Worm (Caenorhabditis elegans) whole organism, L3 larva: Measurements from ENCODE around the gene nape-2.

Experiments used
- R02D3.7 ChIP-seq: fragments of 150-350 bp; optimal IDR thresholded peaks from 2 replicates; lab custom pipeline; 2014; ENCODE audit warnings: missing biosample characterization, missing genetic modification characterization
- ZK546.5 ChIP-seq: sonication (generic microtip); optimal IDR thresholded peaks from 2 replicates; lab custom pipeline; 2017; ENCODE audit warnings: missing biosample characterization, missing genetic modification characterization
- ceh-16 ChIP-seq: sonication (generic microtip); optimal IDR thresholded peaks from 2 replicates; lab custom pipeline; 2017; ENCODE audit warnings: missing biosample characterization, missing genetic modification characterization
- ceh-28 ChIP-seq: fragments of 150-350 bp; optimal IDR thresholded peaks from 2 replicates; lab custom pipeline; 2014; ENCODE audit warnings: missing biosample characterization, missing genetic modification reagents, missing genetic modification characterization
- ceh-82 ChIP-seq: fragments of 150-350 bp; optimal IDR thresholded peaks from 2 replicates; lab custom pipeline; 2014; ENCODE audit warnings: missing biosample characterization, missing genetic modification characterization
- daf-12 ChIP-seq: fragments of 150-350 bp; optimal IDR thresholded peaks from 2 replicates; lab custom pipeline; 2014; ENCODE audit warnings: missing biosample characterization, missing genetic modification reagents, missing genetic modification characterization
- egl-27 ChIP-seq: sonication (generic microtip); optimal IDR thresholded peaks from 4 replicates; lab custom pipeline; 2017; ENCODE audit warnings: missing biosample characterization, missing genetic modification reagents, missing genetic modification characterization
- elt-3 ChIP-seq, 3 experiments: fragments of 150-350 bp in 1 of 3; sonication (generic microtip) in 2 of 3; optimal IDR thresholded peaks; 2 replicates in 2 of 3; 4 replicates in 1 of 3; lab custom pipeline; 2014 to 2017; ENCODE audit warnings: missing biosample characterization in 3 of 3, missing genetic modification characterization in 3 of 3
- eor-1 ChIP-seq, 2 experiments: fragments of 150-350 bp; optimal IDR thresholded peaks; 2 replicates each; lab custom pipeline; 2014 to 2018; ENCODE audit warnings: missing biosample characterization in 2 of 2, missing genetic modification characterization in 2 of 2
- fos-1 ChIP-seq: fragments of 150-350 bp; optimal IDR thresholded peaks from 2 replicates; lab custom pipeline; 2014; ENCODE audit warnings: missing biosample characterization, missing genetic modification characterization
- lin-15B ChIP-seq: fragments of 150-350 bp; optimal IDR thresholded peaks from 2 replicates; lab custom pipeline; 2014; ENCODE audit warnings: missing biosample characterization, missing genetic modification characterization
- lin-39 ChIP-seq: fragments of 150-350 bp; optimal IDR thresholded peaks from 2 replicates; lab custom pipeline; 2018; ENCODE audit warnings: missing biosample characterization, missing genetic modification reagents, missing genetic modification characterization
- mdl-1 ChIP-seq: fragments of 150-350 bp; optimal IDR thresholded peaks from 2 replicates; lab custom pipeline; 2014; ENCODE audit warnings: missing biosample characterization, missing genetic modification characterization
- nhr-12 ChIP-seq: fragments of 150-350 bp; optimal IDR thresholded peaks from 2 replicates; lab custom pipeline; 2014; ENCODE audit warnings: missing biosample characterization, missing genetic modification characterization
- nhr-23 ChIP-seq: fragments of 150-350 bp; optimal IDR thresholded peaks from 2 replicates; lab custom pipeline; 2014; ENCODE audit warnings: missing biosample characterization, missing genetic modification reagents, missing genetic modification characterization
- nhr-28 ChIP-seq: fragments of 150-350 bp; optimal IDR thresholded peaks from 2 replicates; lab custom pipeline; 2014; ENCODE audit warnings: missing biosample characterization, missing genetic modification characterization
- nhr-43 ChIP-seq: sonication (generic microtip); optimal IDR thresholded peaks from 2 replicates; lab custom pipeline; 2016; ENCODE audit warnings: mild to moderate bottlenecking, missing genetic modification characterization, missing compliant biosample characterization; ENCODE audit not compliant: poor library complexity, severe bottlenecking
- nhr-67 ChIP-seq: fragments of 150-350 bp; optimal IDR thresholded peaks from 2 replicates; lab custom pipeline; 2014; ENCODE audit warnings: missing biosample characterization, missing genetic modification characterization
- nhr-76 ChIP-seq: fragments of 150-350 bp; sonication (generic microtip); optimal IDR thresholded peaks from 5 replicates; lab custom pipeline; 2014; ENCODE audit warnings: missing biosample characterization, missing genetic modification characterization
- nhr-77 ChIP-seq: fragments of 150-350 bp; optimal IDR thresholded peaks from 2 replicates; lab custom pipeline; 2014; ENCODE audit warnings: missing biosample characterization, missing genetic modification characterization
- pha-4 ChIP-seq: fragments of 150-350 bp; optimal IDR thresholded peaks from 2 replicates; lab custom pipeline; 2014; ENCODE audit warnings: missing biosample characterization, missing genetic modification reagents, missing genetic modification characterization
- pqm-1 ChIP-seq: fragments of 150-350 bp; optimal IDR thresholded peaks from 2 replicates; lab custom pipeline; 2017; ENCODE audit warnings: missing biosample characterization, missing genetic modification characterization, inconsistent platforms
- sea-2 ChIP-seq: fragments of 150-350 bp; sonication (generic microtip); optimal IDR thresholded peaks from 4 replicates; lab custom pipeline; 2014; ENCODE audit warnings: missing biosample characterization, missing genetic modification reagents, missing genetic modification characterization
- skn-1 ChIP-seq: fragments of 150-350 bp; optimal IDR thresholded peaks from 2 replicates; lab custom pipeline; 2014; ENCODE audit warnings: missing biosample characterization, missing genetic modification characterization
- snpc-4 ChIP-seq: fragments of 150-350 bp; optimal IDR thresholded peaks from 2 replicates; lab custom pipeline; 2014; ENCODE audit warnings: missing biosample characterization, missing genetic modification characterization
- unc-39 ChIP-seq: sonication (generic microtip); optimal IDR thresholded peaks from 4 replicates; lab custom pipeline; 2017; ENCODE audit warnings: missing biosample characterization, missing genetic modification characterization
- unc-62 ChIP-seq: fragments of 150-350 bp; sonication (generic microtip); optimal IDR thresholded peaks from 4 replicates; lab custom pipeline; 2014; ENCODE audit warnings: missing biosample characterization, missing genetic modification reagents, missing genetic modification characterization
- ztf-11 ChIP-seq: fragments of 150-350 bp; optimal IDR thresholded peaks from 2 replicates; lab custom pipeline; 2014; ENCODE audit warnings: missing biosample characterization, missing genetic modification characterization

nape-2 gene

DNA sequence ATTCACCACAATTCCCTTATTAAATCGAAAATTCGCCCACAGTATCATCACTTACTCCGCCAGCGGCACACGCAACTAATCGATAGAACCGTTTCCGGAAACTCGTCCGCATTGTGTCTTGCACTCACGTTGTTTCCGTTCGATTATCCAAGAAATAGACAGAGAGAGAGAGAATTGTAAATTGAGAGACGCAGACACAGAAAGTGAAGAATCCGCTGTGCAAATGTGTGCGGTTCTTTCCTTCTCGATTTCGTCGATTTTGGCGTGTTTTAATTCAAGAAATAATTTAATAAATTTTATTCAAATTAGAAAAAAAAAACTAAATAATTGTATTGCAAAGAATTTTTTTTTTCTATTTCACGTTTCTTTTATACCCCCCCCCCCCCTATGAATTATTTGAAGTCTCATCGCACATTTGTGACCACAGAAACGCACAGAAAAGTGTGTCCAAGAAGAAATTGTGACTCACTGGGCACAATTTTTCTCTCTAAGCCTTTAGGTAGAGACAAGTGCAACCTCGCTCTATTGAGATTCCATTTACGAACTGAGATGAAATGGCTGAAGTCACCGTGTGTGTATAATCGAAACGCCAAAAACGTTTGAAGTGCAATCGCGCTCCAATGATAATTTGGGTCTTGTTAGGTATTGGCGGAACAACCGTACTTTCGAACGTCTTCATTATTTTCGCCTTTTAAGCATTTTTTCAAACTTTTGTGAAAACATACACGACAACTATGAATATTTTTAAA, at the start of gene nape-2:
TSS of gene nape-2 (minus strand) at position 271 of the 749 bp plus-strand sequence.
- no peak for TF ChIP-seq skn-1
- peak; percentile 23 for TF ChIP-seq lin-15B
- TF ChIP-seq lin-39 (tag; lab: Kevin White, UChicago) = peak; percentile 33
- peak; percentile 31 for TF ChIP-seq pha-4

DNA sequence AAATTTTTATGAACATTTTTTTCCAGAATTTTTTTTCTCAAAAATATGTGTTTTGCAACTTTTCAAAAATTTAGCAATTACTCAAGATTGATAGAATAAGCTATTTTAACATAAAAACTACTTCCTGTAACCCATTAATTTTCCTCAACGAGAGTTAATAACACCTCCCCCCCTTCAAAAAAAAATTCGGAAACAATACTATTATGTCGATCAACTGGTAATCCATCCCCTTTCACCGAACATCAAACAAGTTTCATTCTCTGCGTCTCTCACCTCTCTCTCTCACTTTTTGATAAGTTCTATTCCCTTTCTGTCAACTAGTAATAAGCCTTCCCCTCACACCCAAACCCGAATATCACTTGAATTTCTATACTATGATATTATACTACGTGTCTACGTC, 45.2 kb upstream of the nape-2 start, which contains the start of gene glct-6:
TSS of gene glct-6 (plus strand) at position 301 of the 400 bp plus-strand sequence.
- TF ChIP-seq ztf-11 = no peak
- no peak for TF ChIP-seq ceh-28 (tag; lab: Kevin White, UChicago)
- no peak for TF ChIP-seq nhr-67 (tag; lab: Kevin White, UChicago)
- TF ChIP-seq nhr-23 (tag; lab: Kevin White, UChicago) = no peak
- no peak for TF ChIP-seq nhr-77 (tag; lab: Kevin White, UChicago)

DNA sequence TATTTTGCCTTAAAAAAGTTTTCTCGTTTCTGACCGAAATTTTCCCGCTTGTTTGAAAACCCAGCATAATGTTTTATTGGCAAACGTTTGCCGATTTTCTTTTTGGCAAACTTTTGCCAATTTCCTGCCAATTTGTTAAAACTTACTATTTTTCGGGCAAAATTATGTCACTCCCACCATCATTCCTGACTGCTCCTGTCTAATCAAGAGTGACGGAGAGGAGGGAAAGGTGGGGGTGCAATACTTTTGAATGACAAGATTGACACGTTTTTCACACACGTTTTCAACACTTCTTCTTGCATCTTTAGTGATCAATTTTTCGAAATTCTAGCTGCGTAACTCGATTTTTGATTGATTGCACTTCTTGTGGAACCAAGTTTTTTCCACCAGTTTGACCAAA, 42.8 kb upstream of the nape-2 start:
- TF ChIP-seq nhr-28 (tag; lab: Kevin White, UChicago) = no peak

DNA sequence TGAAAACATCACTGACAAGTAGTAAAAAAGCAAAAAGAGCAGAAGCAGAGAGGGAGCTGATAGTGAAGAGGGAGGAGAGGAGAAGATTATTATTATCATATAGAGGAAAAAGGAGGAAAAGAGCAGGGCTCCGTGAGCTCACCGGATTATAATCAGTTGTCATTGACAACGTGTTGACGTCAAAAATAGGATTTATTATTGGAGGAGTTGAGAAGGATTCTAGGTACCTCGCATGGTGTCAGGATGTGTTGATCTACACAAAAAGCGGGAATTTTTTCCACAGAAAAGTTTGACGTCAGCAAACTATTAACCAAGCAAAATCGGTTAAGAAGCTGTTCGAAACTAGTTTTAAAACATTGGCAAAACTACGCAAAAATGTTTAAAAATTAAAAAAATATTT, 35.4 kb upstream of the nape-2 start:
- TF ChIP-seq eor-1 (tag; optimal IDR thresholded peaks at IDR 0.05; lab: Kevin White, UChicago) (no peak), nhr-43 (tag; lab: Kevin White, UChicago) (no peak), unc-39 (no peak), nhr-28 (tag; lab: Kevin White, UChicago) (no peak), egl-27 (tag; lab: Kevin White, UChicago) (no peak), nhr-12 (tag; lab: Kevin White, UChicago) (no peak), nhr-76 (tag; lab: Kevin White, UChicago) (no peak), daf-12 (tag; lab: Kevin White, UChicago) (no peak), ZK546.5 (tag; lab: Kevin White, UChicago) (no peak), skn-1 (no peak), lin-15B (no peak), unc-62 (GFP tag; lab: Kevin White, UChicago) (no peak), elt-3 (tag; optimal IDR thresholded peaks at IDR 0.05; lab: Kevin White, UChicago) (no peak)
- TF ChIP-seq, all 47 proteins: peak for 0

DNA sequence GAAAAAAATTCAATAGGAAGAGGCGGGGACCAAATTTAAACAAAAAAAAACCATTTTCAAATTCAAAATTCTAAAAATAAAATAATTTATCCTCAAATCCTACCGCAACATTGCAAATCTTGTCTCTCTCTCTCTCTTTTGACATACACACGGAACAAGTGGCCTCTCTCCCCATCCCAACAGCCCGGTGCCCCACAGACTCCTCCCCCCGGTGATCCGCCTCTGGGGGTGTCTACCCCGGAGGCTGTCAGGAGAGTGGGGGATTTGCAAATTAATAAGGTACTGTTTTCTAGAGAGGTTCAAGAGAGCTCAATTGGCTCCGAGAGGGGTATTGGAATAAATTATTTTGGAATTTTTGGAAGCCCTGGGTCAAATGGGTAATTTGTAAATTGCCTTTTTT, 29.0 kb upstream of the nape-2 start:
- no peak for TF ChIP-seq ceh-82
- TF ChIP-seq ceh-16 (tag; lab: Kevin White, UChicago) = no peak
- no peak for TF ChIP-seq pqm-1 (tag; lab: Kevin White, UChicago)
- TF ChIP-seq nhr-76 (tag; lab: Kevin White, UChicago) = no peak

DNA sequence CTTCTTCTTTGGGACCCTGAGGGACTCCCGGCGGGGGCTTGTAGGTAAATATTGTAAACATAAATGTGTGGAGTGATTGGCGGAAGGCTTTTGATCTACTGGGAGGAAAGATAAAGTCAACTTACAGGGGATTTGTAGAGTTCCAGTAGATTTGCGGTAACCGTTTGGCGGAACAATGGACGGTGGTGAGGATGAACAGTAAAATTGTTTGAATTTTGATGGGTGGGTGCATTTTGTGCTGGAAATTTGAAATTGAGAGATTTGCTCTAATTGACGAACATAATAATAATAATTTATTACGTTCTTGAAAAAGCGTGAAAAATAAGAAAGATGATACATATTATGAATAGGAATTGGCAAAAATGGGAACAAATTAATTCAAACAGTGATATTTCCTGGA, 27.9 kb upstream of the nape-2 start, which contains the start of gene vab-2:
TSS of gene vab-2 (minus strand) at position 238 of the 400 bp plus-strand sequence.
- TF ChIP-seq ZK546.5 (tag; lab: Kevin White, UChicago) (no peak), fos-1 (tag; lab: Kevin White, UChicago) (no peak), unc-62 (GFP tag; lab: Kevin White, UChicago) (no peak), nhr-77 (tag; lab: Kevin White, UChicago) (no peak)
- TF ChIP-seq, all 47 proteins: peak for 0

DNA sequence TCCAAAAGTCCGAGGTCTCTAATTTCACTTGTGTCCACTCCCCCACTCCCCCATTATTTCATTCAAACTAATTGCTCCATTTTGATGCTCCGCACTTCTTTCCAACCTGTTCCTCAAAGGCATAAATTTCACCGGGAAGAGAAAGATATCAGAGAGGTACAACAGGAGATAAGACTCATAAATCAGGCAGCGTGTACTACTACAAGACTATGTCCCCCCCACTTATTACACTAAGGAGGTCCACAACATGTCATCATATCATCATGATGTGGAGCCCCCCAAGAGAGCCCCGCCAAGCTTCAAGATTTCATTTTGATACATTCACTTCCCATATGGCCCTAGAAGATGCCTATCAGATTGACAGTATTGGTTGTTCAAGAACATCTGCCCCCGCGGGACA, 26.7 kb upstream of the nape-2 start:
- TF ChIP-seq mdl-1 (tag; lab: Kevin White, UChicago) (no peak), daf-12 (tag; lab: Kevin White, UChicago) (no peak), skn-1 (no peak), sea-2 (no peak), snpc-4 (tag; lab: Kevin White, UChicago) (no peak), nhr-77 (tag; lab: Kevin White, UChicago) (no peak), R02D3.7 (no peak)
- TF ChIP-seq, all 47 proteins: peak for 0
